Fruit fly (Drosophila melanogaster) Kc167 (cell line): ENCODE measurements around the gene Or13a.

Source experiments
- h ChIP-seq: fragments of >200 bp; optimal IDR thresholded peaks from 3 replicates; lab custom pipeline; 2018; ENCODE audit warnings: missing external identifiers
- psq ChIP-seq: fragments of >200 bp; optimal IDR thresholded peaks from 2 replicates; lab custom pipeline; 2017; ENCODE audit warnings: missing external identifiers

DNA sequence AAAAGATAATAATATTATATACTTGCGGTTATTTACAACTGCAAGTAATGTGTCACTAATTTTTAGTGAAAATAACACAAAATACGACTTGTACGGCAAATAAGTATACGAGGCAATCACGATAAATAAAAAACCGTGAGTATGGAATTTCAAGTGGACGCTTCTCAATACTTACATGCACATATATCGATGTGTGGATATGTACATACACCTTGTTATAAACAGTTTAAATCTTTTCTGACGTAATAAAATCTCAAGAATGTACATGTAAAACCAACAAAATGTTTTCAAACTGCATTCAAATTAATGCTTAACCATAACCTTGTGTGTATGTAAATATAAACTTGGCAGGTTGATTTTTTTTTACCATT, 18.3 kb downstream of the Or13a start:
- TF ChIP-seq h: no peak
- no peak for TF ChIP-seq psq (lab: Kevin White, UChicago)
